Worm (Caenorhabditis elegans): ENCODE measurements around the gene M01F1.9.

DNA sequence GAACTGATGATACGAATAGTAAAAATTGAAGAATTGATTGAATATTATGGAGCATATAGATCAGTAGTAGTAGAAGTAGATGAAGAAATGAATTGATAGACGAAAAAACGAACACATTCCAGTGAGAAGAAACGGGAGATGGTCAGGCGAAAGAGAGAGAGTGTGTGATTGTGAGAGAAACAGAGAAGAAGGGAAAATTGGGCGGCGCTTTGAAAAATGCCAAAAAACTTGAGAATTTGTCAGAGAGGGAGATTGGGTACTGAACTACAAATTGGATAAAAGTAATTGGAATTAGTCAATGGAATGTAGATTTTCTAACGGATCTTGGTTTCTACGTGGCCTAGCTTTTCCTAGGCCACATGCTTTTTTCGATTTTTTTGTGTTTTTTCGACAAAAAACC lies 10.6 kb downstream of the M01F1.9 start, which contains the start of gene C34C12.7:
- TF ChIP-seq ceh-83 (GFP tag; optimal IDR thresholded peaks at IDR 0.05) (no peak), pha-4 (tag; optimal IDR thresholded peaks at IDR 0.05) (no peak), drap-1 (GFP tag; optimal IDR thresholded peaks at IDR 0.05) (no peak), snpc-4 (tag; optimal IDR thresholded peaks at IDR 0.05) (no peak), nhr-28 (tag; optimal IDR thresholded peaks at IDR 0.05) (no peak), nhr-237 (tag; optimal IDR thresholded peaks at IDR 0.05) (no peak), ceh-43 (GFP tag; optimal IDR thresholded peaks at IDR 0.05) (no peak), ces-1 (GFP tag; optimal IDR thresholded peaks at IDR 0.05) (no peak), nhr-12 (tag; optimal IDR thresholded peaks at IDR 0.05) (no peak), elt-3 (tag; optimal IDR thresholded peaks at IDR 0.05) (no peak), nhr-76 (tag; optimal IDR thresholded peaks at IDR 0.05) (no peak), mls-2 (tag; optimal IDR thresholded peaks at IDR 0.05) (no peak), lin-32 (GFP tag; optimal IDR thresholded peaks at IDR 0.05) (no peak)

Measured in whole organism, mixed stage, embryonic.